Fruit fly (Drosophila melanogaster): Measurements from ENCODE around the gene Dif.

Dif gene

dm6 chr2L:17427929-17428456 lies 5.0 kb downstream of the Dif start (continued):
- peak; percentile 7 for TF ChIP-seq pdm3 (GFP tag; optimal IDR thresholded peaks at IDR 0.05)
- no peak for TF ChIP-seq CG11294 (GFP tag; IDR thresholded peaks at IDR 0.05)
- no peak for TF ChIP-seq Smox (GFP tag; optimal IDR thresholded peaks at IDR 0.05)
- TF ChIP-seq net (GFP tag; optimal IDR thresholded peaks at IDR 0.05), result peak; percentile 42
- no peak for TF ChIP-seq Ets21C (GFP tag; optimal IDR thresholded peaks at IDR 0.05)
- no peak for TF ChIP-seq CG10631 (GFP tag; optimal IDR thresholded peaks at IDR 0.05)
- TF ChIP-seq CG6276 (GFP tag; optimal IDR thresholded peaks at IDR 0.05), result peak; percentile 28
- no peak for TF ChIP-seq CG31627 (GFP tag; optimal IDR thresholded peaks at IDR 0.05)
- peak; percentile 0 to 14 for TF ChIP-seq salr (GFP tag; optimal IDR thresholded peaks at IDR 0.05)
- TF ChIP-seq Sox102F (GFP tag; optimal IDR thresholded peaks at IDR 0.05), result peak; percentile 39
- TF ChIP-seq Sox14 (GFP tag; optimal IDR thresholded peaks at IDR 0.05), result no peak
- TF ChIP-seq acj6 (GFP tag; optimal IDR thresholded peaks at IDR 0.05), result no peak
- peak; percentile 63 for TF ChIP-seq vri (GFP tag; optimal IDR thresholded peaks at IDR 0.05)
- TF ChIP-seq CG6854 (GFP tag; optimal IDR thresholded peaks at IDR 0.05), result peak; percentile 25
- TF ChIP-seq CG8632 (GFP tag; optimal IDR thresholded peaks at IDR 0.05), result no peak
- TF ChIP-seq CG8119 (GFP tag; IDR thresholded peaks at IDR 0.05), result peak; percentile 59; the same call in 1 of the 3 replicates
- TF ChIP-seq CG6808 (GFP tag; optimal IDR thresholded peaks at IDR 0.05), result peak; percentile 63
- peak; percentile 32 for TF ChIP-seq Ets96B (tag; optimal IDR thresholded peaks at IDR 0.05)
- peak; percentile 23 for TF ChIP-seq fd59A (GFP tag; optimal IDR thresholded peaks at IDR 0.05)
- TF ChIP-seq Eip75B (GFP tag; optimal IDR thresholded peaks at IDR 0.05), result peak; percentile 41
- TF ChIP-seq Hr4 (GFP tag; optimal IDR thresholded peaks at IDR 0.05), result no peak
- TF ChIP-seq Hr38 (GFP tag; optimal IDR thresholded peaks at IDR 0.05), result no peak
- TF ChIP-seq Lpt (GFP tag; optimal IDR thresholded peaks at IDR 0.05), result peak; percentile 22
- TF ChIP-seq CG11902 (GFP tag; optimal IDR thresholded peaks at IDR 0.05), result no peak
- peak; percentile 72 for TF ChIP-seq eg (GFP tag; IDR thresholded peaks at IDR 0.05)
- no peak for TF ChIP-seq Eip93F (GFP tag; optimal IDR thresholded peaks at IDR 0.05)
- no peak for TF ChIP-seq achi (GFP tag; optimal IDR thresholded peaks at IDR 0.05)
- TF ChIP-seq CG4318 (GFP tag; optimal IDR thresholded peaks at IDR 0.05), result no peak
- no peak for TF ChIP-seq cyc (GFP tag; optimal IDR thresholded peaks at IDR 0.05)
- TF ChIP-seq CG10669 (GFP tag; optimal IDR thresholded peaks at IDR 0.05), result peak; percentile 28
- peak; percentile 59 for TF ChIP-seq CG15336 (GFP tag; IDR thresholded peaks at IDR 0.05)

- TF ChIP-seq CG11762 (GFP tag; optimal IDR thresholded peaks at IDR 0.05; ENCODE audit: insufficient read depth), result peak; percentile 10
- TF ChIP-seq OdsH (GFP tag; optimal IDR thresholded peaks at IDR 0.05), result peak; percentile 54
- TF ChIP-seq lz (GFP tag; optimal IDR thresholded peaks at IDR 0.05), result peak; percentile 30
- no peak for TF ChIP-seq Lpt (GFP tag; optimal IDR thresholded peaks at IDR 0.05)
- peak; percentile 27 for TF ChIP-seq achi (GFP tag; optimal IDR thresholded peaks at IDR 0.05)
- peak; percentile 21 for TF ChIP-seq Hr39 (GFP tag; optimal IDR thresholded peaks at IDR 0.05)
- TF ChIP-seq CG3919 (GFP tag; optimal IDR thresholded peaks at IDR 0.05), result peak; percentile 17
- peak; percentile 23 for TF ChIP-seq CG10631 (GFP tag; optimal IDR thresholded peaks at IDR 0.05)
- TF ChIP-seq svp (GFP tag), result peak; percentile 56
- TF ChIP-seq CG6792 (GFP tag; optimal IDR thresholded peaks at IDR 0.05), result no peak
- 0 out of 3 replicates have a peak, but pooled peaks have one; percentile 28 for TF ChIP-seq CG8119 (GFP tag; IDR thresholded peaks at IDR 0.05)
- peak; percentile 7 for TF ChIP-seq net (GFP tag; optimal IDR thresholded peaks at IDR 0.05)
- peak; percentile 1 for TF ChIP-seq Sox15 (GFP tag; optimal IDR thresholded peaks at IDR 0.05)
- peak; percentile 26 for TF ChIP-seq CG3032 (tag; optimal IDR thresholded peaks at IDR 0.05)
- TF ChIP-seq Hr4 (GFP tag; optimal IDR thresholded peaks at IDR 0.05), result peak; percentile 55
- TF ChIP-seq CG6808 (GFP tag; optimal IDR thresholded peaks at IDR 0.05), result peak; percentile 41
- TF ChIP-seq esn (GFP tag; optimal IDR thresholded peaks at IDR 0.05), result peak; percentile 37
- peak; percentile 3 for TF ChIP-seq pdm3 (GFP tag; optimal IDR thresholded peaks at IDR 0.05)
- no peak for TF ChIP-seq CG8319 (GFP tag; optimal IDR thresholded peaks at IDR 0.05)
- peak; percentile 50 for TF ChIP-seq CG6276 (GFP tag; optimal IDR thresholded peaks at IDR 0.05)
- TF ChIP-seq ss (GFP tag; optimal IDR thresholded peaks at IDR 0.05), result no peak
- TF ChIP-seq CG15336 (GFP tag; IDR thresholded peaks at IDR 0.05), result peak; percentile 57
- no peak for TF ChIP-seq Blimp-1 (GFP tag; optimal IDR thresholded peaks at IDR 0.05)
- peak in 1 of 2 experiments; percentile 26 for TF ChIP-seq salr (GFP tag; optimal IDR thresholded peaks at IDR 0.05)
- TF ChIP-seq dac (GFP tag; optimal IDR thresholded peaks at IDR 0.05), result no peak
- peak; percentile 2 for TF ChIP-seq Eip75B (GFP tag; optimal IDR thresholded peaks at IDR 0.05)
- peak; percentile 40 for TF ChIP-seq Ets96B (tag; optimal IDR thresholded peaks at IDR 0.05)
- no peak for TF ChIP-seq CG34406 (GFP tag; optimal IDR thresholded peaks at IDR 0.05)
- peak; percentile 20 for TF ChIP-seq CG8632 (GFP tag; optimal IDR thresholded peaks at IDR 0.05)
- TF ChIP-seq CG6854 (GFP tag; optimal IDR thresholded peaks at IDR 0.05), result no peak
- no peak for TF ChIP-seq CG16779 (tag; optimal IDR thresholded peaks at IDR 0.05)
- no peak for TF ChIP-seq Gug (GFP tag; IDR thresholded peaks at IDR 0.05)
- no peak for TF ChIP-seq Hr38 (GFP tag; optimal IDR thresholded peaks at IDR 0.05)
Measured at dm6 chr2L:17427187-17427586, 5.8 kb downstream of the Dif start.
